Worm (Caenorhabditis elegans): ENCODE measurements around the gene trx-1.
A peak's percentile ranks its signal among the peaks of the same experiment; 100 is the strongest.

trx-1 gene

DNA sequence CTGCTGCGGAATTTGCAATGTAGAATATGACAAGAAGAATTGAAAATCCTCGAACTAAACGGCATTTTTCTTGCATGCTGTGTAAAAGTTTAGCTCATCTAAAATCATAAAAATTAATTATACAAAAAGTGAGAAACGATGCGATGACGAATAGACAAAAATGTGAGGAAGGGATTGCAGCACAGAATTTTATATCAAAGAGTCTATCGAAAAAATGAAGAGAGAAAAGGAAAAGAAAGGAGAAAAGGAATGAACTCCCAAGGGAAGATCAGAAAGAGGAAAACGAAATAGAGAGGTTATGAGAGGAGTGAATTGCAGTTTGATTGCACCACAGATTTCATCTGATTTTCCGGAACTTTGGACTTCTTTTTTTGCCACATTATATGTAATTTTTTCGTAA, 40.8 kb upstream of the trx-1 start, which contains the start of gene glr-4:
Gene glr-4 (minus strand): TSS at position 101 of the 400 bp plus-strand sequence.
- TF ChIP-seq elt-1 (tag; optimal IDR thresholded peaks at IDR 0.05) = peak; percentile 32
- TF ChIP-seq elt-3 (tag; optimal IDR thresholded peaks at IDR 0.05) = no peak
- TF ChIP-seq pha-4 (tag; optimal IDR thresholded peaks at IDR 0.05) = no peak

DNA sequence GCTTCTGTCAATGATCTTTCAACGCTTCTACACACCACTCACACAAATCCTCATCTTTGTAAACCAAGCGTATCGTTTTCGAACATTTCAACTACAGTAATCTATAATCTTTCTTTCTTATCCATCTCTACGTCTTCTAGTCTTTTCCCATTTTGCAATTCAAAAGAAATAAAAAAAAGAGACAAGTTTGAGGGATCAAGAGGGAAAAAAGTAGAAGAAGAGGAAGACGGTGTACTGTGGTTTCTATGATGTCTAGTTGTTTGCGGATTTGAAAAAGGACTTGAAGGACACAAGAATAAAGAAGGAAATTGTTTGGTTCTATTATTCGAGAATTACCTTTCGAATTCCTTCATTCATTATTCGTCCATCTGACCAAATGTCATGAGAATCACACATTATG, 39.1 kb upstream of the trx-1 start:
- TF ChIP-seq fkh-10 (GFP tag; optimal IDR thresholded peaks at IDR 0.05) (no peak), nhr-25 (tag; optimal IDR thresholded peaks at IDR 0.05) (peak; percentile 25)

DNA sequence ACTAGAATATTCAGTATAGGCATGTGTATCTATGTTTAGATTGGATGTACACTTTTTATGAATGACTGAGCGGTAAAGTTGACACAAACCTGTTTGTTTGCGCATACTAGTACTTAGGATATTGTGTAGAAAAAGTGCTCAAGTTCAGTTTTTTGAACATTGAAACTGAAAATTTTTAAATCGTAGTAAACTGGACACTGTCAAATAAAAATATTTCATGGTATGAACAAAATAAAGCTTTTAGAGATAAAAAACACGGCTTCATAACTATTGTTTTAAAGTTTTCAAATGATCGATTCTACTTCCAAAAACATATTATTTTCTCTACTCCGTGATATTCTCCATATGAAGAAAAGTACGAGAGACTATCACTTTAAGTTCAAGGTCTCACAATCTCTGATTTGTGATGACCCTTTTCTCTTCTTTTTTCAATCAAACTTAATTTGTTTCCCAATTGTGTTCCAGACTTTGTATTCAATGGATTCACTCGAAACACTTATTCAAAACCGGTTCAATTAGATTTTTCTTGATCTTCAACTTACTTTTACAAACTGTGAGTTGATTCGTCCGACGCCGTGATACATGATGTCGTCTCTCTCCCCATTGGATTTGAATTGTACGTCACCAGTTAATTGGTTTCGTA, 38.1 kb upstream of the trx-1 start:
- no peak for TF ChIP-seq lin-15B (tag; optimal IDR thresholded peaks at IDR 0.05)
- peak; percentile 20 for TF ChIP-seq ceh-28 (tag; optimal IDR thresholded peaks at IDR 0.05)
- no peak for TF ChIP-seq ceh-16 (tag; optimal IDR thresholded peaks at IDR 0.05)
- no peak for TF ChIP-seq snpc-4 (tag; optimal IDR thresholded peaks at IDR 0.05)
- no peak for TF ChIP-seq unc-39 (tag; optimal IDR thresholded peaks at IDR 0.05)
- TF ChIP-seq elt-1 (tag; optimal IDR thresholded peaks at IDR 0.05) = no peak
- TF ChIP-seq R02D3.7 (tag; optimal IDR thresholded peaks at IDR 0.05) = peak; percentile 18
- TF ChIP-seq egl-27 (tag; optimal IDR thresholded peaks at IDR 0.05) = no peak
- no peak for TF ChIP-seq fkh-2 (tag; optimal IDR thresholded peaks at IDR 0.05)
- no peak for TF ChIP-seq nfya-1 (tag; optimal IDR thresholded peaks at IDR 0.05; ENCODE audit: insufficient read depth)
- TF ChIP-seq jun-1 (tag; optimal IDR thresholded peaks at IDR 0.05) = no peak
- peak; percentile 41 for TF ChIP-seq pha-4 (tag; optimal IDR thresholded peaks at IDR 0.05)
- TF ChIP-seq elt-2 (tag; optimal IDR thresholded peaks at IDR 0.05) = no peak
- TF ChIP-seq lsy-12 (tag; optimal IDR thresholded peaks at IDR 0.05) = no peak
- no peak for TF ChIP-seq nhr-28 (tag; optimal IDR thresholded peaks at IDR 0.05)
- TF ChIP-seq zag-1 (tag; optimal IDR thresholded peaks at IDR 0.05) = no peak
- no peak for TF ChIP-seq nhr-12 (tag; optimal IDR thresholded peaks at IDR 0.05)
- TF ChIP-seq skn-1 (tag; optimal IDR thresholded peaks at IDR 0.05) = no peak
- no peak for TF ChIP-seq ztf-11 (tag; optimal IDR thresholded peaks at IDR 0.05)
- no peak for TF ChIP-seq pqm-1 (tag; optimal IDR thresholded peaks at IDR 0.05)
- TF ChIP-seq nhr-237 (tag; optimal IDR thresholded peaks at IDR 0.05) = no peak
- no peak for TF ChIP-seq tbx-2 (tag; optimal IDR thresholded peaks at IDR 0.05)
- peak; percentile 6 for TF ChIP-seq ceh-82 (tag; optimal IDR thresholded peaks at IDR 0.05)
- no peak for TF ChIP-seq eor-1 (tag; optimal IDR thresholded peaks at IDR 0.05)
- no peak for TF ChIP-seq ama-1 (optimal IDR thresholded peaks at IDR 0.05)
- no peak for TF ChIP-seq daf-12 (tag; optimal IDR thresholded peaks at IDR 0.05)
- no peak for TF ChIP-seq elt-3 (tag; optimal IDR thresholded peaks at IDR 0.05)
- no peak for TF ChIP-seq fkh-10 (GFP tag; optimal IDR thresholded peaks at IDR 0.05)
- peak; percentile 67 for TF ChIP-seq nhr-23 (tag; optimal IDR thresholded peaks at IDR 0.05)
- no peak for TF ChIP-seq hmg-11 (tag; optimal IDR thresholded peaks at IDR 0.05)
- TF ChIP-seq ZK546.5 (tag; optimal IDR thresholded peaks at IDR 0.05) = no peak
- no peak for TF ChIP-seq nhr-67 (tag; optimal IDR thresholded peaks at IDR 0.05)
- no peak for TF ChIP-seq ztf-4 (tag; optimal IDR thresholded peaks at IDR 0.05)
- no peak for TF ChIP-seq ceh-9 (tag; optimal IDR thresholded peaks at IDR 0.05)
- TF ChIP-seq nhr-43 (tag; optimal IDR thresholded peaks at IDR 0.05; ENCODE audit: poor library complexity, severe bottlenecking) = peak; percentile 10
- TF ChIP-seq egl-5 (tag; optimal IDR thresholded peaks at IDR 0.05) = no peak
- no peak for TF ChIP-seq nhr-77 (tag; optimal IDR thresholded peaks at IDR 0.05)

DNA sequence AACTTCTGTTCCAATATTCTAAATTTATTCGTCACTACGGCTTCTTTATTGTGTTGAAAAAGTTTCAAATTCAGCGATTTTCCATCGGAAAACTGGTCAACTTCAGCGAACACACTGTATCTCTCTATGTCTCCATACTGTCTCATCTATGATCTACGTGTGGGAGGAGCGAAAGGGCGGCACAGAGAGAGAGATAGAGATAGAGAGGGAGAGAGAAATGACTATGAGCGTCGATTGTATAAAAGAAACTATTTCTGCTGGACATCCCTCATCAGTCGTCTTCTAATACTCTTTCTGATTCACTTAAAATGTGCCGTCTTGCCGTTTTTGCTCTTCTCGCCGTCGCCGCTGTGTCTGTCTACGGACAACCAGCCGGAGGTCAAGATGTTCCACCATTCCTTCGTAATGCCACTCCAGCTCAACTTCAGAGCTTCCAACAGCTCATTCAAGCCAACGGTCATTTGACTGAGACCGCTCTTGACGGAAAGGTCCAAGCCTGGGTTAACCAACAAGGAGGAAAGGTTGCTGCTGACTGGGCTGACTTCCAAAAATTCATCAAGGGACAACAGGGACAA, 37.0 kb upstream of the trx-1 start, which contains the start of gene srlf-1:
Gene srlf-1 (plus strand): TSS at position 268 of the 575 bp plus-strand sequence.
- TF ChIP-seq nhr-11 (tag; optimal IDR thresholded peaks at IDR 0.05) = no peak
- TF ChIP-seq unc-62 (GFP tag; optimal IDR thresholded peaks at IDR 0.05) = no peak
- TF ChIP-seq fkh-2 (tag; optimal IDR thresholded peaks at IDR 0.05) = no peak
- no peak for TF ChIP-seq egl-27 (tag; optimal IDR thresholded peaks at IDR 0.05)
- peak; percentile 79 for TF ChIP-seq ama-1 (optimal IDR thresholded peaks at IDR 0.05)
- TF ChIP-seq ceh-28 (tag; optimal IDR thresholded peaks at IDR 0.05) = no peak
- no peak for TF ChIP-seq eor-1 (tag; optimal IDR thresholded peaks at IDR 0.05)
- peak; percentile 60 for TF ChIP-seq nhr-23 (tag; optimal IDR thresholded peaks at IDR 0.05)
- no peak for TF ChIP-seq nhr-67 (tag; optimal IDR thresholded peaks at IDR 0.05)
- TF ChIP-seq R02D3.7 (tag; optimal IDR thresholded peaks at IDR 0.05) = no peak
- TF ChIP-seq nhr-28 (tag; optimal IDR thresholded peaks at IDR 0.05) = no peak
- TF ChIP-seq elt-3 (tag; optimal IDR thresholded peaks at IDR 0.05) = peak in 1 of 3 experiments; percentile 50
- TF ChIP-seq nhr-25 (tag; optimal IDR thresholded peaks at IDR 0.05) = peak; percentile 74
- TF ChIP-seq ZK546.5 (tag; optimal IDR thresholded peaks at IDR 0.05) = no peak

All from whole organism, L3 larva.